Comparison of ENCODE assay signal across 3 worm cellular contexts in the genomic region with DNA sequence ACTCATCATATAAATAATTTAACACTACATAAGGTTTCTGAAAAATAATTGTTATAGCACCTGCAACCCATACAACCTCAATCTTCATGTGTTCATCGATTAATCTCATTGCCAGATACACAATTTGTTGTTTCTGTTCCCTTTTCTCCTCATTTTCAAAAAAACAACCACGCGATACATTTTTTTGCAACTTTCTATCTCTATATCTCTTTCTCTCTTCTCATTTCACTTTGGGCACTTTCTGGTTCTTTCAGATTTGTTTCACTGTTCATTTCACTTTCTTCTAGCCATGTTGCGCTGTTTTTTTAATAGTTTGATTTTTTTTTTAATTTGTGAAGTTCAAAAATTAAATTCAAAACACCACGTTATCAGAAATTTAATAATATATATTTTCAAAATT.
TF ChIP-seq lines count a peak whose summit lies in the region.

No protein-coding gene starts in this region.

TF ChIP-seq in whole organism, L1 larva, 84 proteins besides CTCF, POLR2A, EP300 and RAD21:
- no peak for TF ChIP-seq pax-3 (tag; optimal IDR thresholded peaks at IDR 0.05; lab: Kevin White, UChicago)
- TF ChIP-seq blmp-1 (tag; optimal IDR thresholded peaks at IDR 0.05; lab: Kevin White, UChicago): peak; percentile 53

TF ChIP-seq in whole organism, L2 larva, 48 proteins besides CTCF, POLR2A, EP300 and RAD21:
- TF ChIP-seq blmp-1 (tag; optimal IDR thresholded peaks at IDR 0.05; lab: Kevin White, UChicago; ENCODE audit: insufficient read depth) (peak; percentile 84), sem-4 (tag; optimal IDR thresholded peaks at IDR 0.05; lab: Kevin White, UChicago) (no peak)

TF ChIP-seq in whole organism, L4 larva, 104 proteins besides CTCF, POLR2A, EP300 and RAD21:
- TF ChIP-seq nhr-25 (tag; optimal IDR thresholded peaks at IDR 0.05; lab: Kevin White, UChicago; ENCODE audit: borderline replicate concordance, insufficient read depth) (no peak), ctbp-1 (GFP tag; IDR thresholded peaks at IDR 0.05; lab: Robert Waterston, UW) (no peak), hlh-30 (tag; optimal IDR thresholded peaks at IDR 0.05; lab: Kevin White, UChicago; ENCODE audit: insufficient read depth) (peak; percentile 44), dmd-6 (GFP tag; IDR thresholded peaks at IDR 0.05; lab: Robert Waterston, UW) (peak; percentile 16; the same call in 1 of the 2 replicates), nhr-28 (tag; optimal IDR thresholded peaks at IDR 0.05; lab: Kevin White, UChicago) (peak; percentile 8), tag-97 (GFP tag; IDR thresholded peaks at IDR 0.05; lab: Robert Waterston, UW) (no peak), duxl-1 (tag; optimal IDR thresholded peaks at IDR 0.05; lab: Kevin White, UChicago; ENCODE audit: poor library complexity) (no peak), mdl-1 (tag; optimal IDR thresholded peaks at IDR 0.05; lab: Kevin White, UChicago) (peak in 1 of 2 experiments; percentile 25), aha-1 (tag; lab: Kevin White, UChicago) (peak; percentile 84), hlh-11 (tag; optimal IDR thresholded peaks at IDR 0.05; lab: Kevin White, UChicago) (peak; percentile 20), attf-4 (tag; optimal IDR thresholded peaks at IDR 0.05; lab: Kevin White, UChicago) (no peak), ceh-28 (tag; optimal IDR thresholded peaks at IDR 0.05; lab: Kevin White, UChicago) (no peak)
TF ChIP-seq in whole organism, L4 larva: peak in this region for 6.
